Worm (Caenorhabditis elegans): Measurements from ENCODE around the gene him-17.

Gene him-17

ce11 chrV:13130439-13130840 is 46.1 kb upstream of the him-17 start:
- TF ChIP-seq Y79H2A.3 (GFP tag; conservative IDR thresholded peaks at IDR 0.05) (no peak), F23B12.7 (tag; optimal IDR thresholded peaks at IDR 0.05; ENCODE audit: insufficient read depth) (no peak), ztf-22 (GFP tag; optimal IDR thresholded peaks at IDR 0.05) (peak; percentile 71), lsl-1 (GFP tag; optimal IDR thresholded peaks at IDR 0.05) (no peak), bed-1 (GFP tag; IDR thresholded peaks at IDR 0.05) (no peak), nfya-2 (GFP tag; IDR thresholded peaks at IDR 0.05) (no peak), cebp-2 (GFP tag; IDR thresholded peaks at IDR 0.05) (no peak), nfyb-1 (GFP tag; IDR thresholded peaks at IDR 0.05) (peak; percentile 11; the same call in 1 of the 2 replicates), nhr-120 (GFP tag; IDR thresholded peaks at IDR 0.05) (no peak), let-526 (GFP tag; IDR thresholded peaks at IDR 0.05) (no peak), snpc-3.4 (tag; optimal IDR thresholded peaks at IDR 0.05) (no peak), B0019.2 (GFP tag; conservative IDR thresholded peaks at IDR 0.05) (no peak), ceh-58 (GFP tag; IDR thresholded peaks at IDR 0.05) (no peak), tbx-9 (tag; optimal IDR thresholded peaks at IDR 0.05; ENCODE audit: borderline replicate concordance) (no peak), snpc-1.1 (tag; optimal IDR thresholded peaks at IDR 0.05; ENCODE audit: insufficient read depth) (no peak), cebp-1 (GFP tag; IDR thresholded peaks at IDR 0.05) (no peak), cebp-1 (tag; optimal IDR thresholded peaks at IDR 0.05) (peak; percentile 74), nhr-27 (tag; optimal IDR thresholded peaks at IDR 0.05) (no peak), F52B5.7 (tag; optimal IDR thresholded peaks at IDR 0.05) (no peak), F33H1.4 (GFP tag; IDR thresholded peaks at IDR 0.05) (no peak), attf-5 (GFP tag; optimal IDR thresholded peaks at IDR 0.05) (peak; percentile 61), Y53G8AR.9 (GFP tag; conservative IDR thresholded peaks at IDR 0.05) (no peak), aptf-2 (GFP tag; conservative IDR thresholded peaks at IDR 0.05) (no peak), efl-1 (GFP tag; optimal IDR thresholded peaks at IDR 0.05) (no peak), nhr-179 (tag; optimal IDR thresholded peaks at IDR 0.05) (no peak), him-1 (tag; optimal IDR thresholded peaks at IDR 0.05) (no peak), lsy-27 (tag; optimal IDR thresholded peaks at IDR 0.05; ENCODE audit: borderline replicate concordance, insufficient read depth) (no peak), ama-1 (optimal IDR thresholded peaks at IDR 0.05) (no peak), ama-1 (GFP tag; optimal IDR thresholded peaks at IDR 0.05) (no peak), ZK185.1 (tag; optimal IDR thresholded peaks at IDR 0.05; ENCODE audit: poor library complexity, severe bottlenecking) (no peak), fkh-3 (tag; optimal IDR thresholded peaks at IDR 0.05) (no peak), rpc-1 (optimal IDR thresholded peaks at IDR 0.05) (no peak), rpc-1 (tag; optimal IDR thresholded peaks at IDR 0.05) (no peak), F22D6.2 (tag; optimal IDR thresholded peaks at IDR 0.05) (peak; percentile 19), F39B2.1 (GFP tag; IDR thresholded peaks at IDR 0.05) (no peak), F37B4.10 (GFP tag; IDR thresholded peaks at IDR 0.05) (no peak), mel-28 (tag; optimal IDR thresholded peaks at IDR 0.05; ENCODE audit: borderline replicate concordance) (no peak), ceh-91 (GFP tag; IDR thresholded peaks at IDR 0.05) (no peak), dpl-1 (GFP tag; optimal IDR thresholded peaks at IDR 0.05) (no peak), D2030.7 (GFP tag; IDR thresholded peaks at IDR 0.05) (no peak), hrde-1 (tag; optimal IDR thresholded peaks at IDR 0.05; ENCODE audit: borderline replicate concordance) (no peak), somi-1 (GFP tag; optimal IDR thresholded peaks at IDR 0.05) (peak; percentile 45), tbp1 (GFP tag; optimal IDR thresholded peaks at IDR 0.05) (peak; percentile 35), akir-1 (GFP tag; optimal IDR thresholded peaks at IDR 0.05) (no peak), K11D2.4 (GFP tag; IDR thresholded peaks at IDR 0.05) (peak; percentile 38; the same call in 1 of the 2 replicates), hmg-1.2 (GFP tag; IDR thresholded peaks at IDR 0.05) (peak; percentile 49; the same call in 1 of the 2 replicates), hmg-20 (GFP tag; IDR thresholded peaks at IDR 0.05) (no peak), dpff-1 (tag; optimal IDR thresholded peaks at IDR 0.05) (no peak), sptf-2 (GFP tag; optimal IDR thresholded peaks at IDR 0.05) (no peak)
